Fruit fly (Drosophila melanogaster) Kc167 (cell line): ENCODE data around the gene eIF5B.

Experiments used
- Myc ChIP-seq: fragments of >200 bp; optimal IDR thresholded peaks from 2 replicates; lab custom pipeline; 2017; ENCODE audit warnings: missing external identifiers
- Sin3A ChIP-seq: fragments of >200 bp; optimal IDR thresholded peaks from 2 replicates; lab custom pipeline; 2018; ENCODE audit warnings: missing external identifiers
- h ChIP-seq: fragments of >200 bp; optimal IDR thresholded peaks from 3 replicates; lab custom pipeline; 2018; ENCODE audit warnings: missing external identifiers
- insv ChIP-seq: fragments of >200 bp; optimal IDR thresholded peaks from 3 replicates; lab custom pipeline; 2018; ENCODE audit warnings: missing external identifiers
- psq ChIP-seq: fragments of >200 bp; optimal IDR thresholded peaks from 2 replicates; lab custom pipeline; 2017; ENCODE audit warnings: missing external identifiers
- ttk ChIP-seq: sonication (Bioruptor generic); optimal IDR thresholded peaks from 2 replicates; lab custom pipeline; 2017; ENCODE audit warnings: missing external identifiers

eIF5B gene

DNA sequence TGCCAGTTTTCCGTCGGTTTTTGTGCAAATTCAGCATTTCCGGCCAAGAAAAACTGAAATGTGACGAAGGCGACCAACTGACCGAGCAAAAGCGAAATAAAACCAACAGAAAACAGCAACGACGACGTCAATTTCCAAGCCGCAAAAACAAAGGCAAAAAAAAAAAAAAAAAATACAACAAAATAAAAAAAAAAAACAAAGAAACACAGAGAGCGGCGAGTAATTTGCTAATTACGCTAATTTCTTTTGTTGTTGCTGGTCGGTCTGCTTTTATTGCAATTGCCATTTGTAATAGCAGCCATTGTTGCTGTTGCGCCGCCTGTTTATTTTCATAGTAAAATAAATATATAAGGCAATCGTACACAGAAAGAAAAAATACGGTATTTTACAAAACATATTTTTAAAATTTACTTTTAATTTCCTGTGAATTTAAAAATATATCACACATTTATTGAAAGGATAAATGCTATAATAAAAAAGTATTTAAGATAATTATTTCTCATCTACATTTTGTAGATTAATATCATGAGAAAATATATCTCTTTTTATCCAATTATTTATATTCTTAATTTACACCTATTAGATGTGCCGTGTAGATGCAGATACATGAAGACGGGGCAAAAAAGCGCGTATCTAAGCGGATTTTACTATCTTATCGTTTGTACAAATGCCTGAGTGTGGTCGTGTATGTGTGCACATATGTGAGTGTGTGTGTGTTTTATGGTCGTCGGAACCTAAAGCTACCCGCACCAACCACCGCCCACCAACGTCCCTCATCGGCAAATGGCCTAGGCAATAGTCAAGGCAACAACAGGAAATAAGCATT, 23.7 kb downstream of the eIF5B start:
- no peak for TF ChIP-seq ttk
- TF ChIP-seq Myc, result no peak
- TF ChIP-seq psq (lab: Kevin White, UChicago), result no peak
- no peak for TF ChIP-seq insv
- TF ChIP-seq h (lab: Kevin White, UChicago), result no peak
- TF ChIP-seq Sin3A (lab: Kevin White, UChicago), result no peak

- TF ChIP-seq insv, result no peak
- TF ChIP-seq Sin3A (lab: Kevin White, UChicago), result no peak
Observed at dm6 chr3L:3435531-3436309, 25.1 kb downstream of the eIF5B start.

dm6 chr3L:3434882-3435281, 25.9 kb downstream of the eIF5B start:
- TF ChIP-seq Myc (no peak), Sin3A (lab: Kevin White, UChicago) (no peak), ttk (no peak), h (lab: Kevin White, UChicago) (no peak), insv (no peak)

- no peak for TF ChIP-seq Sin3A (lab: Kevin White, UChicago)
- no peak for TF ChIP-seq Myc
- TF ChIP-seq psq (lab: Kevin White, UChicago), result no peak
- TF ChIP-seq ttk, result no peak
- no peak for TF ChIP-seq h (lab: Kevin White, UChicago)
- TF ChIP-seq insv, result no peak
Observed at dm6 chr3L:3433955-3434354, 26.8 kb downstream of the eIF5B start.

DNA sequence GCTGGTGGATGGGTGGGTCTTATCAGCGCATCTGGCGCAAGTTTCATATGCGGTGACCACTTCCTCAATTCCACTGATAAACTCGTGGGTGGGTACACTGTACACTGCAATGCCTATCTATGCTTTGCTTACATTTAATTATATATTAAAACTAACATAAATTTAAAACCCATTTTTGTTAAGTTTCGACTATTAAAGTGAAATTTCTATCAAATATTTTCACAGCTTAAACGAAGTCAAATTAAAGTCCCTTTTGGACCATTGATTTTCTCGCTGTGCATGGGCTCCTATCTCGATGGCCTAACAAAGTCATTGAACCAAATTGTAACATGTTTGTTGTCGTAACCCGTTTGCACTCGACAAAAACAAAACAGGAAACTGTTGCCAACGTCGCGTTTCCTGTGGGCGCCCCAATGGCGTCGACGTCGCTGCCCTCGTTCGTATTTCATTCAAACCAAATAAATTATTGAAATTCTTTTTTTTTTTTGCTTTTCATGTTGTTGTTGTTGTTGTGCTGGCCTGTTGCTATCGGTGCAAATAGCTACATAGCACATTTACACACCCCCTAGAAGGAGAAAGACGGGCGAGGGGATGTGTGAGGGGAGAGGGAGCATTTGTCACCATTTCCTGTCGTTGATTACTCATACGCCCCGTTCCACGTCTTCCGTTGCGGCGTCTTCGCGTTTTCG, 28.0 kb downstream of the eIF5B start:
- no peak for TF ChIP-seq psq (lab: Kevin White, UChicago)

DNA sequence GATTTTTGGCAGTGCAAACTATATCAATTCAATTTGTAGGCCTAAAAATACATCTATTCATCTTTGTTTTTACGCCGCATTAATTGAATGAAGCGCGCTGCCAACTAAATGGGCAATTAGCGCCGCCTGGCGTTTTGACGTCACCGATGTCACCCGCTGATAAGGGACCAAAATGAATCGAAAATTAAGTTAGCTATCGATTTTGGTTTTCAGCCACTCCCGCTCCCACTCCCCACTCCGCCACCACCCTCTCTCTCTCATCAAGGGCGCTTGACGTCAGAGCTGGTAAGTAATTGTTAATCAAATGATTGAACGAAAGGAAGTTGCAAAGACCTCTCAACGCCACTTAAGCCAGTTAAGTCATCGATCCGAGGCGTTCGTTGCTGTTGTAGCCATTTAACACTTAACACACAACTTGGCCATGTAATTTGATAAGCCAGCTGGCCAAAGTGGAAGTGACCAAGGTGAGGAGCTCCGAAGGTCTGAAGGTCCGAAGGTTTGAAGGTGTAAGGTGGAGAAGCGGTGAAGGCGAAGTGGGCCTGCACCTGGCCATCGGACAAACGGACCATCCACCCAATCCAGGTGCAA, 29.6 kb downstream of the eIF5B start:
- no peak for TF ChIP-seq ttk
- TF ChIP-seq insv, result no peak
- no peak for TF ChIP-seq h (lab: Kevin White, UChicago)
- TF ChIP-seq psq (lab: Kevin White, UChicago), result no peak
- no peak for TF ChIP-seq Sin3A (lab: Kevin White, UChicago)
- no peak for TF ChIP-seq Myc

DNA sequence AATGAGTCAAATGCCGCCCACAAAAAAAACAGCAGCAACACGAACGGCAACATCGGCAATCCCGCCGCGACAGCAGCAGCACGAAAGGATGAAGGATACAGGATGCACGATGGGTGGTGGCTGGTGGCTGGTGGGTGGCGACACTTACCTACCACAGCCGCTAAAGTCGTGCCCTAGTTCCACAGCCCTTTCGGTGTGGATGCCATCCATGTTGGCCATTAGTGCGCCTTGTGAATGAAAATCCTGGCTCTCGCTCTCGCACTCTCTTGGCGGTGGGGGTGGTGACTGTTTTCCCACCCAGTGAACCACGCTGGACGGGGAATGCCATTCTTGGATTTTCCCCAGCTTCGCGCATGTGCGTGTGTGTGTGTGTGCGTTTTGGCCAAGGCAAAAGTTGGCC, 33.7 kb downstream of the eIF5B start:
- TF ChIP-seq insv (no peak), Myc (no peak), psq (lab: Kevin White, UChicago) (no peak), ttk (no peak), h (lab: Kevin White, UChicago) (no peak), Sin3A (lab: Kevin White, UChicago) (no peak)

DNA sequence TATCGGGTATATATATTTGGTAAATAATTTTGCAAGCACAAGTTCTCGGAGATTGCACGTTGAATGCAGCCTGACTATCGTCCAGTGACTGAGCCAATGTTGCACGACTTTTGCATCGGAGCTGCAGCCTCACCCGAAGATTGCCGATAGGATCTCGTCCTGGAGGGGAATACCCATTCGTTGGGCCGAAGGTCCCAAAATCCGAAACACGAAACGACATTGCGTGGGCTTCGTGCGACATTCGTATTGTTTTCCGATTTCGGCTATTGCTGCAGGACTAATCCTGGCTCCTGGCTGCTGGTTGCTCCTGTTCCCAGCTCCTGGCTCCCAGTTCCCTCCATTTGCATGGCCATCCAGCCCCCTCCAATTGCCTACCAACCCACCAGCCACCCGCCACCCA, 35.9 kb downstream of the eIF5B start, which contains the start of gene sty:
TSS of gene sty (minus strand) at position 90 of the 400 bp plus-strand sequence.
- TF ChIP-seq h (lab: Kevin White, UChicago) (no peak), Myc (no peak), insv (no peak), Sin3A (lab: Kevin White, UChicago) (no peak), psq (lab: Kevin White, UChicago) (no peak), ttk (no peak)

- no peak for TF ChIP-seq psq (lab: Kevin White, UChicago)
- no peak for TF ChIP-seq h (lab: Kevin White, UChicago)
- no peak for TF ChIP-seq Myc
- no peak for TF ChIP-seq Sin3A (lab: Kevin White, UChicago)
Observed at dm6 chr3L:3423006-3423405, 37.8 kb downstream of the eIF5B start.

DNA sequence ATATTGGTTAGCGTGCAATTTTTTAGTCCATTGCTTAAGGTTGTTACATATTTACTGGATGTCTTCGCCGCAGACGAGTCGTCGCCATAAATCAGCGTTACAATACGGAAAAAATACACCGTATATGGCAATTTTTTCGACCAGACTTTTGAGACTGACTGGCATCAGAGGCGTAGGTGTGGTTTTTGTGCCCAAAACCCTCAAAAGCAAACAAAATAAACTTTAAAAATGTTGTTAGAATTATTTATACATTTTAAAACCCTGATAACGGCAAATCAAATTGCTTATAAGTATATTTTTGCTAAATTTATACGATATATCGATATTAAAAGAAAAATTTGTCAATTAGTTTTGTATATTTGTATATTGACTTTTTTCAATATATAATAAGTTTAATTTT, 40.1 kb downstream of the eIF5B start:
- TF ChIP-seq Myc (no peak), psq (lab: Kevin White, UChicago) (no peak), insv (no peak), ttk (no peak), h (lab: Kevin White, UChicago) (no peak), Sin3A (lab: Kevin White, UChicago) (no peak)

DNA sequence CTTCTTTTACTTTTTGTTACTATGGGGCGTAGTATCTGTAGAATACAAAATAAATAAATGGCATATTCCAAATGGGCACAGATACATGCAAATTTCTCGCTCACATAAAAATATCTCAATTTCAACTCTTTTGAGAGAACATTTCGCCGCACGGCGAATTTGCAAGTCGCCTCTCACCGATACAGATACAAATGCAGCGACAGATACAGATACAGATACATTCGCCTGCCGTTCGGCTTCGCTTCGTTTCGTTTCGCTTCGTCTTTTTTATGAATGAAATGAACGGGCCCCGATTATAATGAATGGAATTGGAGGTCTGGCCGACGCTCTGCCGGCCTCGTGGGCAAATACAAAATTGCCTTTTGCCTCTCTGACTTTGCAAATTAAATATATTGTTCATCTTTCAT, 40.5 kb downstream of the eIF5B start:
- TF ChIP-seq Sin3A (lab: Kevin White, UChicago), result no peak
- no peak for TF ChIP-seq insv
- no peak for TF ChIP-seq ttk
- TF ChIP-seq h (lab: Kevin White, UChicago), result no peak
- TF ChIP-seq Myc, result no peak
- no peak for TF ChIP-seq psq (lab: Kevin White, UChicago)
